Fruit fly (Drosophila melanogaster) whole organism, adult: Measurements from ENCODE around the gene be.
A peak's percentile ranks its signal among the peaks of the same experiment; 100 is the strongest.

ENCODE experiments used
- CG14711 ChIP-seq: fragments of 200-800 bp; sonication (Bioruptor generic); optimal IDR thresholded peaks from 2 replicates; lab custom pipeline; 2018; ENCODE audit warnings: missing biosample characterization, mild to moderate bottlenecking, missing genetic modification characterization, moderate library complexity
- CG7101 ChIP-seq: fragments of 200-800 bp; sonication (Bioruptor generic); optimal IDR thresholded peaks from 2 replicates; lab custom pipeline; 2018; ENCODE audit warnings: missing biosample characterization, mild to moderate bottlenecking, missing genetic modification characterization, moderate library complexity
- bab1 ChIP-seq: fragments of 200-800 bp; sonication (Bioruptor generic); optimal IDR thresholded peaks from 3 replicates; lab custom pipeline; 2019; ENCODE audit warnings: missing biosample characterization, mild to moderate bottlenecking, missing genetic modification characterization, moderate library complexity

- TF ChIP-seq CG7101 (peak; percentile 84), CG14711 (peak; percentile 97), bab1 (GFP tag; lab: Kevin White, UChicago) (peak; percentile 85)
These were observed 60.4 kb downstream of the be start, which contains the start of gene Cox17 for dm6 chrX:15084580-15085138.
